Worm (Caenorhabditis elegans): ENCODE data around the gene F53B1.3.

The F53B1.3 gene

ce11 chrX:2153780-2154179 is 48.4 kb downstream of the F53B1.3 start:
- TF ChIP-seq lin-35 (GFP tag; optimal IDR thresholded peaks at IDR 0.05) (no peak), lag-1 (GFP tag; IDR thresholded peaks at IDR 0.05) (no peak), lsy-27 (tag; optimal IDR thresholded peaks at IDR 0.05; ENCODE audit: borderline replicate concordance, insufficient read depth) (no peak), hlh-26 (GFP tag; conservative IDR thresholded peaks at IDR 0.05) (no peak), dox-1 (GFP tag; IDR thresholded peaks at IDR 0.05) (no peak), tbp1 (GFP tag; optimal IDR thresholded peaks at IDR 0.05) (no peak), ZK185.1 (tag; optimal IDR thresholded peaks at IDR 0.05; ENCODE audit: poor library complexity, severe bottlenecking) (no peak), attf-6 (GFP tag; IDR thresholded peaks at IDR 0.05) (no peak), snpc-1.3 (tag; optimal IDR thresholded peaks at IDR 0.05; ENCODE audit: insufficient read depth) (no peak), let-607 (tag; optimal IDR thresholded peaks at IDR 0.05) (no peak), F57C9.4 (tag; optimal IDR thresholded peaks at IDR 0.05) (no peak)

Measured in whole organism, young adult.